Worm (Caenorhabditis elegans): ENCODE measurements around the gene str-198.

str-198 gene

ce11 chrV:16033491-16033890 lies 14.1 kb upstream of the str-198 start:
- TF ChIP-seq syd-9 (tag; optimal IDR thresholded peaks at IDR 0.05) (no peak), hlh-30 (tag; optimal IDR thresholded peaks at IDR 0.05; ENCODE audit: insufficient read depth) (no peak), ceh-48 (tag; optimal IDR thresholded peaks at IDR 0.05) (no peak), ceh-45 (GFP tag; IDR thresholded peaks at IDR 0.05) (no peak)

ce11 chrV:16036166-16036565 lies 11.4 kb upstream of the str-198 start, which contains the start of gene T10C6.10:
Gene T10C6.10, plus strand, starts transcription at chrV:16036413.
- TF ChIP-seq hlh-15 (tag; optimal IDR thresholded peaks at IDR 0.05) (no peak), unc-55 (GFP tag; optimal IDR thresholded peaks at IDR 0.05) (no peak), ref-2 (tag; optimal IDR thresholded peaks at IDR 0.05) (no peak), ceh-31 (tag; optimal IDR thresholded peaks at IDR 0.05) (no peak), pat-9 (tag; optimal IDR thresholded peaks at IDR 0.05) (no peak), ama-1 (optimal IDR thresholded peaks at IDR 0.05) (no peak), ceh-19 (GFP tag; optimal IDR thresholded peaks at IDR 0.05) (no peak), pag-3 (tag; optimal IDR thresholded peaks at IDR 0.05; ENCODE audit: borderline replicate concordance) (no peak), hlh-8 (tag; optimal IDR thresholded peaks at IDR 0.05) (no peak), rnt-1 (tag; optimal IDR thresholded peaks at IDR 0.05) (no peak)

ce11 chrV:16040140-16040827 lies 7.3 kb upstream of the str-198 start, which contains the start of the genes his-4 and his-3:
Gene his-4, minus strand, starts transcription at chrV:16040515.
Gene his-3, plus strand, starts transcription at chrV:16040808.
- TF ChIP-seq elt-2 (tag; optimal IDR thresholded peaks at IDR 0.05) (peak; percentile 24), ceh-34 (tag; optimal IDR thresholded peaks at IDR 0.05) (peak; percentile 38), ref-2 (tag; optimal IDR thresholded peaks at IDR 0.05) (peak; percentile 66), tbx-2 (tag; optimal IDR thresholded peaks at IDR 0.05) (peak; percentile 60), dve-1 (tag; optimal IDR thresholded peaks at IDR 0.05) (peak; percentile 37), ztf-16 (tag; optimal IDR thresholded peaks at IDR 0.05) (peak; percentile 17), tbx-7 (tag; optimal IDR thresholded peaks at IDR 0.05) (peak; percentile 11), nfya-1 (tag; optimal IDR thresholded peaks at IDR 0.05) (peak; percentile 36), ceh-31 (tag; optimal IDR thresholded peaks at IDR 0.05) (peak; percentile 63)

ce11 chrV:16041412-16041811 lies 6.2 kb upstream of the str-198 start:
- TF ChIP-seq Y22D7AL.16 (tag; optimal IDR thresholded peaks at IDR 0.05) (no peak), hlh-15 (tag; optimal IDR thresholded peaks at IDR 0.05) (no peak), hlh-30 (tag; optimal IDR thresholded peaks at IDR 0.05; ENCODE audit: insufficient read depth) (no peak), madf-2 (tag; optimal IDR thresholded peaks at IDR 0.05) (no peak), unc-3 (GFP tag; conservative IDR thresholded peaks at IDR 0.05) (no peak), unc-3 (tag; optimal IDR thresholded peaks at IDR 0.05) (no peak), K09A11.1 (tag; optimal IDR thresholded peaks at IDR 0.05; ENCODE audit: insufficient read depth) (no peak), pat-9 (tag; optimal IDR thresholded peaks at IDR 0.05) (no peak), ceh-31 (tag; optimal IDR thresholded peaks at IDR 0.05) (no peak), ceh-45 (GFP tag; IDR thresholded peaks at IDR 0.05) (no peak), sdc-2 (tag; optimal IDR thresholded peaks at IDR 0.05) (no peak), dmd-4 (tag; optimal IDR thresholded peaks at IDR 0.05; ENCODE audit: borderline replicate concordance) (no peak), ceh-22 (tag; optimal IDR thresholded peaks at IDR 0.05) (no peak), dve-1 (tag; optimal IDR thresholded peaks at IDR 0.05) (no peak), ceh-14 (tag; optimal IDR thresholded peaks at IDR 0.05) (no peak), eyg-1 (tag; optimal IDR thresholded peaks at IDR 0.05) (no peak), pros-1 (tag; optimal IDR thresholded peaks at IDR 0.05) (no peak)

All from whole organism, late embryonic.